Worm (Caenorhabditis elegans) whole organism, late embryonic: Measurements from ENCODE around the gene M142.5.

Experiments used
- C38D4.7 ChIP-seq: fragments of 200-800 bp; sonication (Bioruptor generic); optimal IDR thresholded peaks from 2 replicates; lab custom pipeline; 2018; ENCODE audit warnings: mild to moderate bottlenecking, missing genetic modification characterization, moderate library complexity, missing compliant biosample characterization
- F13H6.1 ChIP-seq: sonication (generic microtip); optimal IDR thresholded peaks from 2 replicates; lab custom pipeline; 2016; ENCODE audit warnings: missing genetic modification characterization, missing compliant biosample characterization
- K02D7.2 ChIP-seq: sonication (generic microtip); optimal IDR thresholded peaks from 2 replicates; lab custom pipeline; 2017; ENCODE audit warnings: mild to moderate bottlenecking, missing genetic modification characterization, missing compliant biosample characterization
- ahr-1 ChIP-seq: sonication (generic microtip); optimal IDR thresholded peaks from 2 replicates; lab custom pipeline; 2016; ENCODE audit warnings: missing genetic modification characterization, missing compliant biosample characterization
- ama-1 ChIP-seq: fragments of 150-350 bp; optimal IDR thresholded peaks from 2 replicates; lab custom pipeline; 2014
- ceh-14 ChIP-seq: sonication (generic microtip); optimal IDR thresholded peaks from 2 replicates; lab custom pipeline; 2016; ENCODE audit warnings: missing genotype, missing genetic modification characterization, missing compliant biosample characterization
- ceh-19 ChIP-seq: fragments of 200-800 bp; sonication (Bioruptor generic); optimal IDR thresholded peaks from 2 replicates; lab custom pipeline; 2018; ENCODE audit warnings: mild to moderate bottlenecking, missing genetic modification characterization, missing compliant biosample characterization
- ceh-2 ChIP-seq: sonication (generic microtip); optimal IDR thresholded peaks from 2 replicates; lab custom pipeline; 2016; ENCODE audit warnings: missing genotype, missing genetic modification characterization, missing compliant biosample characterization
- ceh-30 ChIP-seq: fragments of 150-350 bp; optimal IDR thresholded peaks from 2 replicates; lab custom pipeline; 2014; ENCODE audit warnings: missing biosample characterization, missing genetic modification characterization
- ceh-31 ChIP-seq: sonication (generic microtip); optimal IDR thresholded peaks from 2 replicates; lab custom pipeline; 2016; ENCODE audit warnings: missing genetic modification characterization, missing compliant biosample characterization
- ceh-34 ChIP-seq: sonication (generic microtip); optimal IDR thresholded peaks from 2 replicates; lab custom pipeline; 2016; ENCODE audit warnings: mild to moderate bottlenecking, missing genetic modification characterization, missing compliant biosample characterization
- ceh-45 ChIP-seq: fragments of 200-800 bp; sonication (Bioruptor generic); IDR thresholded peaks from 2 replicates; pipeline ENCODE4 v1.3.6; 2022; ENCODE audit warnings: missing genetic modification reagents, missing genetic modification characterization, missing compliant biosample characterization
- dve-1 ChIP-seq: sonication (generic microtip); optimal IDR thresholded peaks from 2 replicates; lab custom pipeline; 2017; ENCODE audit warnings: antibody characterized with exemption, mild to moderate bottlenecking, missing genetic modification characterization, missing compliant biosample characterization
- elt-2 ChIP-seq: sonication (generic microtip); optimal IDR thresholded peaks from 2 replicates; lab custom pipeline; 2016; ENCODE audit warnings: missing genetic modification reagents, missing genetic modification characterization, missing compliant biosample characterization
- fkh-10 ChIP-seq: fragments of 150-350 bp; optimal IDR thresholded peaks from 2 replicates; lab custom pipeline; 2014; ENCODE audit warnings: missing biosample characterization, missing genetic modification reagents, missing genetic modification characterization
- fkh-6 ChIP-seq: sonication (generic microtip); optimal IDR thresholded peaks from 2 replicates; lab custom pipeline; 2016; ENCODE audit warnings: missing genetic modification characterization, missing compliant biosample characterization
- gmeb-2 ChIP-seq: sonication (generic microtip); optimal IDR thresholded peaks from 2 replicates; lab custom pipeline; 2016; ENCODE audit warnings: missing genetic modification characterization, inconsistent platforms, missing compliant biosample characterization
- hlh-30 ChIP-seq: sonication (generic microtip); optimal IDR thresholded peaks from 2 replicates; lab custom pipeline; 2017; ENCODE audit warnings: antibody characterized with exemption, missing genetic modification characterization, missing compliant biosample characterization; ENCODE audit not compliant: insufficient read depth
- hlh-8 ChIP-seq: sonication (generic microtip); optimal IDR thresholded peaks from 2 replicates; lab custom pipeline; 2016; ENCODE audit warnings: missing genotype, missing genetic modification characterization, missing compliant biosample characterization
- lim-6 ChIP-seq: sonication (generic microtip); optimal IDR thresholded peaks from 2 replicates; lab custom pipeline; 2016; ENCODE audit warnings: missing genetic modification characterization, missing compliant biosample characterization
- lin-11 ChIP-seq: fragments of 200-800 bp; sonication (Bioruptor generic); optimal IDR thresholded peaks from 2 replicates; lab custom pipeline; 2018; ENCODE audit warnings: mild to moderate bottlenecking, missing genetic modification characterization, missing compliant biosample characterization
- mec-3 ChIP-seq: sonication (generic microtip); optimal IDR thresholded peaks from 2 replicates; lab custom pipeline; 2016; ENCODE audit warnings: borderline replicate concordance, missing genetic modification characterization, missing compliant biosample characterization
- nfya-1 ChIP-seq: sonication (generic microtip); optimal IDR thresholded peaks from 2 replicates; lab custom pipeline; 2017; ENCODE audit warnings: missing genetic modification characterization, mild to moderate bottlenecking, missing compliant biosample characterization, antibody characterized with exemption, moderate library complexity
- nhr-11 ChIP-seq: fragments of 150-350 bp; optimal IDR thresholded peaks from 2 replicates; lab custom pipeline; 2014; ENCODE audit warnings: missing biosample characterization, missing genetic modification characterization
- nhr-232 ChIP-seq: sonication (generic microtip); optimal IDR thresholded peaks from 2 replicates; lab custom pipeline; 2016; ENCODE audit warnings: missing genetic modification characterization, missing compliant biosample characterization
- npax-4 ChIP-seq: sonication (generic microtip); optimal IDR thresholded peaks from 2 replicates; lab custom pipeline; 2016; ENCODE audit warnings: missing genetic modification characterization, missing compliant biosample characterization
- odd-2 ChIP-seq: sonication (generic microtip); optimal IDR thresholded peaks from 2 replicates; lab custom pipeline; 2017; ENCODE audit warnings: antibody characterized with exemption, mild to moderate bottlenecking, missing genetic modification characterization, missing compliant biosample characterization
- pax-1 ChIP-seq: fragments of 150-350 bp; optimal IDR thresholded peaks from 2 replicates; lab custom pipeline; 2014; ENCODE audit warnings: missing biosample characterization, missing genetic modification characterization
- pha-4 ChIP-seq: fragments of 150-350 bp; optimal IDR thresholded peaks from 2 replicates; lab custom pipeline; 2018; ENCODE audit warnings: missing biosample characterization, missing genetic modification reagents, missing genetic modification characterization
- pqm-1 ChIP-seq: sonication (generic microtip); optimal IDR thresholded peaks from 2 replicates; lab custom pipeline; 2016; ENCODE audit warnings: missing genetic modification characterization, missing compliant biosample characterization
- pros-1 ChIP-seq: fragments of 150-350 bp; optimal IDR thresholded peaks from 2 replicates; lab custom pipeline; 2014; ENCODE audit warnings: missing biosample characterization, missing genetic modification reagents, missing genetic modification characterization
- ref-2 ChIP-seq: sonication (generic microtip); optimal IDR thresholded peaks from 2 replicates; lab custom pipeline; 2016; ENCODE audit warnings: missing genetic modification characterization, missing compliant biosample characterization
- rnt-1 ChIP-seq: sonication (generic microtip); optimal IDR thresholded peaks from 2 replicates; lab custom pipeline; 2016; ENCODE audit warnings: missing genetic modification characterization, missing compliant biosample characterization
- sdc-2 ChIP-seq: sonication (generic microtip); optimal IDR thresholded peaks from 2 replicates; lab custom pipeline; 2016; ENCODE audit warnings: missing genotype, missing genetic modification characterization, missing compliant biosample characterization
- sox-2 ChIP-seq: fragments of 200-800 bp; sonication (Bioruptor generic); IDR thresholded peaks from 2 replicates; pipeline ENCODE4 v1.3.6; 2022; ENCODE audit warnings: missing genetic modification reagents, missing genetic modification characterization, missing compliant biosample characterization
- syd-9 ChIP-seq: sonication (generic microtip); optimal IDR thresholded peaks from 2 replicates; lab custom pipeline; 2016; ENCODE audit warnings: mild to moderate bottlenecking, missing genetic modification characterization, moderate library complexity, missing compliant biosample characterization
- tbx-2 ChIP-seq: sonication (generic microtip); optimal IDR thresholded peaks from 2 replicates; lab custom pipeline; 2016; ENCODE audit warnings: missing genetic modification characterization, missing compliant biosample characterization
- unc-3 ChIP-seq, 2 experiments: fragments of 200-800 bp in 1 of 2; sonication (Bioruptor generic) in 1 of 2; sonication (generic microtip) in 1 of 2; conservative IDR thresholded peaks in 1 of 2; optimal IDR thresholded peaks in 1 of 2; 2 replicates each; pipeline versions ENCODE4 v1.3.6 to Lab custom; 2016 to 2022; ENCODE audit warnings: missing compliant biosample characterization in 2 of 2, missing genetic modification characterization in 2 of 2, missing genetic modification reagents in 1 of 2
- zip-5 ChIP-seq: sonication (generic microtip); optimal IDR thresholded peaks from 2 replicates; lab custom pipeline; 2016; ENCODE audit warnings: missing genetic modification characterization, missing compliant biosample characterization

M142.5 gene

DNA sequence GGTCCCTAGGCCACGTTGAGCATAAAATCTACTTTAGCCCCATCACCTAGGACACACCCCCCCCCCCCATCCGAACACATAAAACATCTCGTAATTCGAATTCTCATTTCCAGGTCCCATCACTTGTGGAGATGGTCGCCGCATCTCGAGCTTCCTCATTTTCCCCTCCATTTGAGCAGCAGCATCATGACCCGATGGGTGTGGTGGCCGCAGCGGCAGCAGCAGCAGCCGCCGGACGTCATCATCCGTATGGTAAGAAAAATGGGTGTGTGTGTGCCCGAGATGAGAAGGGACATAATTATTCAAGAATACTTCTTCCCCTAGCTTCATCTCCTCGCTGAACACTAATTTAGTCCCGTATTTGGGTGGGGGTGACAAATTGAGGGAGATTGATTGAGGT lies 9.5 kb upstream of the M142.5 start:
- TF ChIP-seq ref-2 (tag; lab: Kevin White, UChicago) (no peak), ceh-31 (tag; lab: Kevin White, UChicago) (no peak), lin-11 (tag; lab: Kevin White, UChicago) (no peak), ceh-2 (no peak), mec-3 (tag; lab: Kevin White, UChicago) (no peak), elt-2 (tag; lab: Kevin White, UChicago) (no peak), ceh-45 (GFP tag; lab: Robert Waterston, UW) (0 out of 2 replicates have a peak, but pooled peaks have one; percentile 26)

- no peak for TF ChIP-seq ahr-1 (tag; lab: Kevin White, UChicago)
- TF ChIP-seq F13H6.1 (tag; lab: Kevin White, UChicago): no peak
- no peak for TF ChIP-seq hlh-8 (tag; lab: Kevin White, UChicago)
- no peak for TF ChIP-seq tbx-2 (tag; lab: Kevin White, UChicago)
- TF ChIP-seq sdc-2 (tag; lab: Kevin White, UChicago): no peak
- TF ChIP-seq pros-1 (tag; lab: Kevin White, UChicago): no peak
- TF ChIP-seq sox-2 (GFP tag; lab: Robert Waterston, UW): no peak
- TF ChIP-seq ceh-34 (tag; lab: Kevin White, UChicago): no peak
- no peak for TF ChIP-seq dve-1
- TF ChIP-seq ceh-19: no peak
- no peak for TF ChIP-seq odd-2
- TF ChIP-seq ceh-2: no peak
- TF ChIP-seq K02D7.2: no peak
- no peak for TF ChIP-seq nhr-232
- no peak for TF ChIP-seq ama-1 (lab: Kevin White, UChicago)
- no peak for TF ChIP-seq ceh-14 (tag; lab: Kevin White, UChicago)
- no peak for TF ChIP-seq zip-5 (tag; lab: Kevin White, UChicago)
These were observed 7.5 kb upstream of the M142.5 start for ce11 chrIII:10923539-10923938.

- TF ChIP-seq pqm-1 (tag; lab: Kevin White, UChicago) (no peak), syd-9 (tag; lab: Kevin White, UChicago) (no peak), unc-3 (GFP tag; conservative IDR thresholded peaks at IDR 0.05; lab: Robert Waterston, UW) (no peak), unc-3 (tag; optimal IDR thresholded peaks at IDR 0.05; lab: Kevin White, UChicago) (no peak), nhr-11 (tag; lab: Kevin White, UChicago) (no peak), dve-1 (no peak), rnt-1 (no peak), npax-4 (tag; lab: Kevin White, UChicago) (no peak), lim-6 (tag; lab: Kevin White, UChicago) (no peak), elt-2 (tag; lab: Kevin White, UChicago) (no peak), gmeb-2 (tag; lab: Kevin White, UChicago) (no peak), mec-3 (tag; lab: Kevin White, UChicago) (no peak), pha-4 (no peak), odd-2 (no peak), pros-1 (tag; lab: Kevin White, UChicago) (no peak), ceh-14 (tag; lab: Kevin White, UChicago) (no peak), nfya-1 (tag; lab: Kevin White, UChicago) (no peak), C38D4.7 (GFP tag; lab: Kevin White, UChicago) (no peak), fkh-10 (no peak), pax-1 (tag; lab: Kevin White, UChicago) (no peak)
- TF ChIP-seq, all 69 proteins: peak for 0
These were observed 2.3 kb downstream of the M142.5 start, which contains the start of gene M142.8 for ce11 chrIII:10933331-10933730. Gene M142.8 (plus strand): TSS chrIII:10933631.

DNA sequence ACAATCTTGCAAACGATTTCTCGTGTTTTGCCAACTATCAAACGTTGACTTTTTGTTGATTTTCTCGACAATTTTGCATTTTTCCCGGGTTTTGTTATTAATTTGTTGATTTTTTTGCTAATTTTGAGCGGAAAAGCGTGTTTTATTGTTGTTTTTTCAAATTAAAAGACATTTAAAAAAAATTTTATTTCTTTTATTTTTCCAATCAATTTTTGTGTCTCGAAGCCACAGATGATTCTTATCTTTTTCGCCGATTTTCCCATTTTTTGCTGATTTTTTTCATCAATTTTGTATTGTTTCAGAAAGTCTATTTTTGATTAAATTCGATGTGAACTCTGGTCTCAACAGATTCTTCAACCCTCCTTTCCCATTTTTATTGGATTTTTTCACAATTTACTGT lies 4.9 kb downstream of the M142.5 start, which contains the start of gene rle-1:
Gene rle-1, plus strand, starts transcription at position 301 of the 400 bp plus-strand sequence.
- TF ChIP-seq ahr-1 (tag; lab: Kevin White, UChicago) (no peak), hlh-30 (tag; lab: Kevin White, UChicago) (no peak), lin-11 (tag; lab: Kevin White, UChicago) (no peak), sox-2 (GFP tag; lab: Robert Waterston, UW) (no peak), ceh-45 (GFP tag; lab: Robert Waterston, UW) (no peak), fkh-6 (tag; lab: Kevin White, UChicago) (no peak), hlh-8 (tag; lab: Kevin White, UChicago) (no peak), ceh-14 (tag; lab: Kevin White, UChicago) (no peak), C38D4.7 (GFP tag; lab: Kevin White, UChicago) (no peak), ceh-30 (tag; lab: Kevin White, UChicago) (no peak)
